4 worm cellular contexts compared by ENCODE assay signal in the genomic region with DNA sequence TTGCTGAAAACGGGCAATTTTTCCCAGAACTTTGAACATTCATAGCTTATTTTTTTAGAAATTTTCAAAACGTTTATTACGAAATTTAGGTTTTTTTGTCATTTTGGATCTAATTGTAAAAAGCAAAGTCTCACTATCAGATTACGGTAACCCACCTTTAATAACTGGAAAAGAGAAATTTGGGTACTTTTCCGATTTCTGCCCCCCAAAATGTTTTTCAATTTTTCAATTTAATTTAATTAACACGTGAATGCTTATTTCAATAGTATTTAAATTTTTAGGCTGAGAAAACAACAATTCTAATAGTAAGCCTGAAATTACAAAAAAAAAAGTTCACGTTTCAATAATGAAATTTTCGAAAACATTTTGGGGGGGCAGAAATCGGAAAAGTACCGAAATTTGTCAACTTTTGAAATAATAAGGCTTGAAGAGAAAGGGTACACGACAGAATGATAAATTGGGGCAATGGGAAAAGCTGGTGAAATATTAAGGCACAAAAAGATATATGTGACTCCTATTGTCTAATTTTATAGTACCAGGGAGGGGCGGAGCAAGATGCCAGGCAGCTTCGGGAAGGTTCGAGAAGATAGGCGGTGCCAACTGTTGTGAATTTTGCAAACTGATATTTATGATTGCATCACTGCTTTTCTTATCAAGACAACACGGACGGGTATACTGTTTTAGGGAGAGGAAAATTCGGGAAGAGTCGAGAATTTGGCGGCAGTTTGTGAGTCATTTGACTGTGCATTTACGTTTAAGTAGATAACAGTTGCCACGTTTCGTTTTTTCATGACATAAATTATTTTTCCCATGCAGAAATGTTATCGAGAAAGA.
TF ChIP-seq lines count a peak whose summit lies in the region.

F19B2.5 (minus strand) TSS at position 107 of the 834 bp plus-strand sequence.

TF ChIP-seq in whole organism, L1 larva, 84 proteins besides CTCF, POLR2A, EP300 and RAD21 (continued from another document):
- TF ChIP-seq nhr-20 (tag; optimal IDR thresholded peaks at IDR 0.05; lab: Kevin White, UChicago) (peak; percentile 50), ceh-82 (tag; optimal IDR thresholded peaks at IDR 0.05; lab: Kevin White, UChicago) (no peak), ztf-4 (tag; optimal IDR thresholded peaks at IDR 0.05; lab: Kevin White, UChicago) (no peak), pqm-1 (tag; optimal IDR thresholded peaks at IDR 0.05; lab: Kevin White, UChicago) (peak; percentile 72), xbp-1 (tag; optimal IDR thresholded peaks at IDR 0.05; lab: Kevin White, UChicago) (no peak), lin-15B (tag; optimal IDR thresholded peaks at IDR 0.05; lab: Kevin White, UChicago) (no peak), nhr-237 (tag; optimal IDR thresholded peaks at IDR 0.05; lab: Kevin White, UChicago) (no peak), hpl-2 (GFP tag; optimal IDR thresholded peaks at IDR 0.05; lab: Kevin White, UChicago) (no peak), elt-2 (tag; optimal IDR thresholded peaks at IDR 0.05; lab: Kevin White, UChicago) (peak; percentile 99), lin-39 (tag; optimal IDR thresholded peaks at IDR 0.05; lab: Kevin White, UChicago) (no peak), mab-9 (GFP tag; IDR thresholded peaks at IDR 0.05; lab: Robert Waterston, UW) (no peak), nhr-19 (GFP tag; conservative IDR thresholded peaks at IDR 0.05; lab: Robert Waterston, UW) (0 out of 2 replicates have a peak, but pooled peaks have one; percentile 8)

TF ChIP-seq in whole organism, L2 larva, 48 proteins besides CTCF, POLR2A, EP300 and RAD21 (continued from another document):
- no peak for TF ChIP-seq nhr-237 (tag; optimal IDR thresholded peaks at IDR 0.05; lab: Kevin White, UChicago)
- TF ChIP-seq unc-62 (GFP tag; optimal IDR thresholded peaks at IDR 0.05; lab: Kevin White, UChicago): no peak
- TF ChIP-seq C34F6.9 (tag; optimal IDR thresholded peaks at IDR 0.05; lab: Kevin White, UChicago): no peak
- no peak for TF ChIP-seq skn-1 (tag; optimal IDR thresholded peaks at IDR 0.05; lab: Kevin White, UChicago)
- no peak for TF ChIP-seq nhr-25 (tag; optimal IDR thresholded peaks at IDR 0.05; lab: Kevin White, UChicago)
- peak; percentile 66 for TF ChIP-seq sma-9 (GFP tag; optimal IDR thresholded peaks at IDR 0.05; lab: Kevin White, UChicago)
- TF ChIP-seq sma-9 (tag; optimal IDR thresholded peaks at IDR 0.05; lab: Kevin White, UChicago): no peak
- TF ChIP-seq unc-55 (GFP tag; optimal IDR thresholded peaks at IDR 0.05; lab: Kevin White, UChicago): no peak
- no peak for TF ChIP-seq unc-39 (tag; optimal IDR thresholded peaks at IDR 0.05; lab: Kevin White, UChicago)
- TF ChIP-seq ama-1 (optimal IDR thresholded peaks at IDR 0.05; lab: Kevin White, UChicago): peak; percentile 89
- TF ChIP-seq nhr-129 (tag; optimal IDR thresholded peaks at IDR 0.05; lab: Kevin White, UChicago): peak; percentile 43
- peak; percentile 69 for TF ChIP-seq fos-1 (tag; optimal IDR thresholded peaks at IDR 0.05; lab: Kevin White, UChicago)
- TF ChIP-seq Y55F3AM.14 (GFP tag; optimal IDR thresholded peaks at IDR 0.05; lab: Kevin White, UChicago): no peak
- no peak for TF ChIP-seq nhr-12 (tag; optimal IDR thresholded peaks at IDR 0.05; lab: Kevin White, UChicago)
- TF ChIP-seq lsy-2 (tag; optimal IDR thresholded peaks at IDR 0.05; lab: Kevin White, UChicago): peak in 1 of 2 experiments; percentile 35
- TF ChIP-seq nhr-23 (tag; optimal IDR thresholded peaks at IDR 0.05; lab: Kevin White, UChicago): no peak
- no peak for TF ChIP-seq nhr-6 (tag; optimal IDR thresholded peaks at IDR 0.05; lab: Kevin White, UChicago)
- TF ChIP-seq ztf-4 (tag; optimal IDR thresholded peaks at IDR 0.05; lab: Kevin White, UChicago): no peak
- no peak for TF ChIP-seq ceh-16 (tag; optimal IDR thresholded peaks at IDR 0.05; lab: Kevin White, UChicago)
- TF ChIP-seq F13H6.1 (tag; optimal IDR thresholded peaks at IDR 0.05; lab: Kevin White, UChicago): peak; percentile 39
- TF ChIP-seq nhr-10 (tag; optimal IDR thresholded peaks at IDR 0.05; lab: Kevin White, UChicago): peak; percentile 6
- no peak for TF ChIP-seq elt-3 (tag; optimal IDR thresholded peaks at IDR 0.05; lab: Kevin White, UChicago)
- no peak for TF ChIP-seq mdl-1 (tag; optimal IDR thresholded peaks at IDR 0.05; lab: Kevin White, UChicago)
- no peak for TF ChIP-seq nhr-11 (tag; optimal IDR thresholded peaks at IDR 0.05; lab: Kevin White, UChicago)
- TF ChIP-seq mbf-1 (tag; optimal IDR thresholded peaks at IDR 0.05; lab: Kevin White, UChicago): no peak
- TF ChIP-seq ztf-11 (tag; optimal IDR thresholded peaks at IDR 0.05; lab: Kevin White, UChicago): no peak
- TF ChIP-seq ceh-82 (tag; optimal IDR thresholded peaks at IDR 0.05; lab: Kevin White, UChicago): no peak
- no peak for TF ChIP-seq ztf-1 (GFP tag; conservative IDR thresholded peaks at IDR 0.05; lab: Robert Waterston, UW)
- no peak for TF ChIP-seq snpc-4 (tag; optimal IDR thresholded peaks at IDR 0.05; lab: Kevin White, UChicago)
- TF ChIP-seq aly-2 (tag; optimal IDR thresholded peaks at IDR 0.05; lab: Kevin White, UChicago): no peak
- peak; percentile 65 for TF ChIP-seq sma-3 (GFP tag; optimal IDR thresholded peaks at IDR 0.05; lab: Kevin White, UChicago)
- no peak for TF ChIP-seq zag-1 (tag; optimal IDR thresholded peaks at IDR 0.05; lab: Kevin White, UChicago)
- no peak for TF ChIP-seq dmd-4 (tag; optimal IDR thresholded peaks at IDR 0.05; lab: Kevin White, UChicago)
- TF ChIP-seq R02D3.7 (tag; optimal IDR thresholded peaks at IDR 0.05; lab: Kevin White, UChicago): no peak
- TF ChIP-seq ZK546.5 (tag; optimal IDR thresholded peaks at IDR 0.05; lab: Kevin White, UChicago): no peak
TF ChIP-seq in whole organism, L2 larva: peak in this region for 10.

TF ChIP-seq in whole organism, L4 larva, 104 proteins besides CTCF, POLR2A, EP300 and RAD21 (continued from another document and continues in another):
- TF ChIP-seq T20F7.1 (GFP tag; optimal IDR thresholded peaks at IDR 0.05; lab: Kevin White, UChicago) (peak; percentile 49), hlh-30 (tag; optimal IDR thresholded peaks at IDR 0.05; lab: Kevin White, UChicago; ENCODE audit: insufficient read depth) (peak; percentile 69), zag-1 (tag; optimal IDR thresholded peaks at IDR 0.05; lab: Kevin White, UChicago) (no peak), daf-16 (GFP tag; optimal IDR thresholded peaks at IDR 0.05; lab: Kevin White, UChicago) (peak in 1 of 2 experiments; percentile 97), daf-16 (tag; optimal IDR thresholded peaks at IDR 0.05; lab: Kevin White, UChicago) (peak; percentile 99), unc-39 (tag; optimal IDR thresholded peaks at IDR 0.05; lab: Kevin White, UChicago) (no peak), ztf-7 (tag; optimal IDR thresholded peaks at IDR 0.05; lab: Kevin White, UChicago) (peak; percentile 25), hlh-11 (tag; optimal IDR thresholded peaks at IDR 0.05; lab: Kevin White, UChicago) (peak; percentile 88), arid-1 (GFP tag; conservative IDR thresholded peaks at IDR 0.05; lab: Robert Waterston, UW) (no peak), gei-8 (GFP tag; optimal IDR thresholded peaks at IDR 0.05; lab: Kevin White, UChicago) (peak; percentile 60), dmd-6 (GFP tag; IDR thresholded peaks at IDR 0.05; lab: Robert Waterston, UW) (peak; percentile 83), lsy-2 (tag; optimal IDR thresholded peaks at IDR 0.05; lab: Kevin White, UChicago) (peak in 1 of 2 experiments; percentile 53), nhr-28 (tag; optimal IDR thresholded peaks at IDR 0.05; lab: Kevin White, UChicago) (peak; percentile 62), zip-2 (tag; optimal IDR thresholded peaks at IDR 0.05; lab: Kevin White, UChicago) (no peak), nhr-77 (tag; optimal IDR thresholded peaks at IDR 0.05; lab: Kevin White, UChicago) (peak; percentile 49), mep-1 (tag; optimal IDR thresholded peaks at IDR 0.05; lab: Kevin White, UChicago) (peak; percentile 6), cey-2 (tag; optimal IDR thresholded peaks at IDR 0.05; lab: Kevin White, UChicago; ENCODE audit: borderline replicate concordance, insufficient read depth) (no peak), set-16 (GFP tag; IDR thresholded peaks at IDR 0.05; lab: Robert Waterston, UW) (no peak; the same call in none of the 2 replicates), Y75B8A.6 (GFP tag; IDR thresholded peaks at IDR 0.05; lab: Robert Waterston, UW) (0 out of 2 replicates have a peak, but pooled peaks have one; percentile 20), ZK546.5 (tag; optimal IDR thresholded peaks at IDR 0.05; lab: Kevin White, UChicago) (no peak), unc-130 (GFP tag; optimal IDR thresholded peaks at IDR 0.05; lab: Kevin White, UChicago) (no peak), fkh-10 (GFP tag; optimal IDR thresholded peaks at IDR 0.05; lab: Kevin White, UChicago) (no peak), ceh-62 (tag; optimal IDR thresholded peaks at IDR 0.05; lab: Kevin White, UChicago) (no peak), dpl-1 (GFP tag; optimal IDR thresholded peaks at IDR 0.05; lab: Kevin White, UChicago) (peak; percentile 26), nhr-41 (GFP tag; IDR thresholded peaks at IDR 0.05; lab: Robert Waterston, UW) (0 out of 2 replicates have a peak, but pooled peaks have one; percentile 40), dmd-8 (GFP tag; IDR thresholded peaks at IDR 0.05; lab: Robert Waterston, UW) (no peak), saeg-2 (GFP tag; IDR thresholded peaks at IDR 0.05; lab: Robert Waterston, UW) (peak; percentile 87; the same call in 1 of the 2 replicates), ces-1 (GFP tag; optimal IDR thresholded peaks at IDR 0.05; lab: Kevin White, UChicago) (no peak), spr-3 (GFP tag; optimal IDR thresholded peaks at IDR 0.05; lab: Kevin White, UChicago) (no peak), duxl-1 (tag; optimal IDR thresholded peaks at IDR 0.05; lab: Kevin White, UChicago; ENCODE audit: poor library complexity) (no peak), Y48G9A.11 (GFP tag; IDR thresholded peaks at IDR 0.05; lab: Robert Waterston, UW) (no peak), madf-5 (GFP tag; IDR thresholded peaks at IDR 0.05; lab: Robert Waterston, UW) (no peak), nhr-6 (tag; optimal IDR thresholded peaks at IDR 0.05; lab: Kevin White, UChicago) (peak; percentile 25), snpc-1.2 (GFP tag; IDR thresholded peaks at IDR 0.05; lab: Robert Waterston, UW) (no peak), pha-4 (GFP tag; IDR thresholded peaks at IDR 0.05; lab: Robert Waterston, UW) (0 out of 2 replicates have a peak, but pooled peaks have one; percentile 50), pha-4 (tag; optimal IDR thresholded peaks at IDR 0.05; lab: Kevin White, UChicago) (no peak), snpc-4 (tag; optimal IDR thresholded peaks at IDR 0.05; lab: Kevin White, UChicago) (no peak), ceh-28 (tag; optimal IDR thresholded peaks at IDR 0.05; lab: Kevin White, UChicago) (no peak), daf-19 (GFP tag; conservative IDR thresholded peaks at IDR 0.05; lab: Robert Waterston, UW) (no peak), sdz-12 (GFP tag; optimal IDR thresholded peaks at IDR 0.05; lab: Kevin White, UChicago) (no peak)

TF ChIP-seq in whole organism, young adult, 124 proteins besides CTCF, POLR2A, EP300 and RAD21 (continued from another document and continues in another):
- TF ChIP-seq tlf-1 (GFP tag; optimal IDR thresholded peaks at IDR 0.05; lab: Kevin White, UChicago) (peak; percentile 66), sptf-2 (GFP tag; optimal IDR thresholded peaks at IDR 0.05; lab: Kevin White, UChicago) (no peak), snpc-4 (GFP tag; optimal IDR thresholded peaks at IDR 0.05; lab: Kevin White, UChicago) (no peak), snpc-4 (tag; optimal IDR thresholded peaks at IDR 0.05; lab: Kevin White, UChicago) (no peak), fkh-3 (tag; optimal IDR thresholded peaks at IDR 0.05; lab: Kevin White, UChicago) (no peak), T26A5.8 (tag; optimal IDR thresholded peaks at IDR 0.05; lab: Kevin White, UChicago) (no peak), ceh-58 (GFP tag; IDR thresholded peaks at IDR 0.05; lab: Robert Waterston, UW) (no peak), Y79H2A.3 (GFP tag; conservative IDR thresholded peaks at IDR 0.05; lab: Robert Waterston, UW) (no peak), mes-4 (tag; optimal IDR thresholded peaks at IDR 0.05; lab: Kevin White, UChicago) (no peak), pbrm-1 (GFP tag; IDR thresholded peaks at IDR 0.05; lab: Robert Waterston, UW) (no peak), egrh-3 (GFP tag; IDR thresholded peaks at IDR 0.05; lab: Robert Waterston, UW) (no peak), ceh-100 (GFP tag; IDR thresholded peaks at IDR 0.05; lab: Robert Waterston, UW) (no peak), B0019.2 (GFP tag; conservative IDR thresholded peaks at IDR 0.05; lab: Robert Waterston, UW) (no peak), ama-1 (optimal IDR thresholded peaks at IDR 0.05; lab: Kevin White, UChicago) (peak; percentile 71), ama-1 (GFP tag; optimal IDR thresholded peaks at IDR 0.05; lab: Kevin White, UChicago) (no peak), sdz-38 (tag; optimal IDR thresholded peaks at IDR 0.05; lab: Kevin White, UChicago) (no peak), C17E4.6 (GFP tag; IDR thresholded peaks at IDR 0.05; lab: Robert Waterston, UW) (no peak), K11D2.4 (GFP tag; IDR thresholded peaks at IDR 0.05; lab: Robert Waterston, UW) (no peak), attf-3 (GFP tag; conservative IDR thresholded peaks at IDR 0.05; lab: Robert Waterston, UW) (no peak), hlh-12 (tag; optimal IDR thresholded peaks at IDR 0.05; lab: Kevin White, UChicago) (no peak), mxl-1 (tag; optimal IDR thresholded peaks at IDR 0.05; lab: Kevin White, UChicago) (no peak), ztf-3 (GFP tag; optimal IDR thresholded peaks at IDR 0.05; lab: Kevin White, UChicago) (peak; percentile 68), F33H1.4 (GFP tag; IDR thresholded peaks at IDR 0.05; lab: Robert Waterston, UW) (no peak), hmg-20 (GFP tag; IDR thresholded peaks at IDR 0.05; lab: Robert Waterston, UW) (no peak), somi-1 (GFP tag; optimal IDR thresholded peaks at IDR 0.05; lab: Kevin White, UChicago) (no peak), die-1 (tag; optimal IDR thresholded peaks at IDR 0.05; lab: Kevin White, UChicago) (no peak), ceh-79 (tag; optimal IDR thresholded peaks at IDR 0.05; lab: Kevin White, UChicago) (no peak), pha-4 (tag; optimal IDR thresholded peaks at IDR 0.05; lab: Kevin White, UChicago) (peak; percentile 66), K12H6.12 (tag; optimal IDR thresholded peaks at IDR 0.05; lab: Kevin White, UChicago) (no peak), ets-4 (GFP tag; optimal IDR thresholded peaks at IDR 0.05; lab: Kevin White, UChicago) (peak; percentile 90), nhr-90 (tag; optimal IDR thresholded peaks at IDR 0.05; lab: Kevin White, UChicago) (peak; percentile 11), ztf-26 (tag; optimal IDR thresholded peaks at IDR 0.05; lab: Kevin White, UChicago) (no peak), nfya-1 (tag; optimal IDR thresholded peaks at IDR 0.05; lab: Kevin White, UChicago; ENCODE audit: borderline replicate concordance, insufficient read depth) (no peak), B0035.1 (tag; optimal IDR thresholded peaks at IDR 0.05; lab: Kevin White, UChicago) (no peak), zim-3 (tag; optimal IDR thresholded peaks at IDR 0.05; lab: Kevin White, UChicago) (peak; percentile 56), ceh-27 (GFP tag; optimal IDR thresholded peaks at IDR 0.05; lab: Kevin White, UChicago) (no peak), hlh-26 (GFP tag; conservative IDR thresholded peaks at IDR 0.05; lab: Robert Waterston, UW) (no peak), egl-44 (GFP tag; IDR thresholded peaks at IDR 0.05; lab: Robert Waterston, UW) (no peak), cebp-2 (GFP tag; IDR thresholded peaks at IDR 0.05; lab: Robert Waterston, UW) (no peak), lin-40 (tag; optimal IDR thresholded peaks at IDR 0.05; lab: Kevin White, UChicago) (no peak), hsf-1 (GFP tag; IDR thresholded peaks at IDR 0.05; lab: Robert Waterston, UW) (peak; percentile 97), snpc-3.4 (tag; optimal IDR thresholded peaks at IDR 0.05; lab: Kevin White, UChicago) (no peak), B0261.1 (tag; optimal IDR thresholded peaks at IDR 0.05; lab: Kevin White, UChicago) (no peak), tbp1 (GFP tag; optimal IDR thresholded peaks at IDR 0.05; lab: Kevin White, UChicago) (peak; percentile 34), bed-1 (GFP tag; IDR thresholded peaks at IDR 0.05; lab: Robert Waterston, UW) (no peak), mel-28 (tag; optimal IDR thresholded peaks at IDR 0.05; lab: Kevin White, UChicago; ENCODE audit: borderline replicate concordance) (no peak), rec-8 (tag; optimal IDR thresholded peaks at IDR 0.05; lab: Kevin White, UChicago) (no peak), lin-54 (GFP tag; optimal IDR thresholded peaks at IDR 0.05; lab: Kevin White, UChicago) (peak; percentile 34), nhr-179 (tag; optimal IDR thresholded peaks at IDR 0.05; lab: Kevin White, UChicago) (no peak)
